In the genomic region with DNA sequence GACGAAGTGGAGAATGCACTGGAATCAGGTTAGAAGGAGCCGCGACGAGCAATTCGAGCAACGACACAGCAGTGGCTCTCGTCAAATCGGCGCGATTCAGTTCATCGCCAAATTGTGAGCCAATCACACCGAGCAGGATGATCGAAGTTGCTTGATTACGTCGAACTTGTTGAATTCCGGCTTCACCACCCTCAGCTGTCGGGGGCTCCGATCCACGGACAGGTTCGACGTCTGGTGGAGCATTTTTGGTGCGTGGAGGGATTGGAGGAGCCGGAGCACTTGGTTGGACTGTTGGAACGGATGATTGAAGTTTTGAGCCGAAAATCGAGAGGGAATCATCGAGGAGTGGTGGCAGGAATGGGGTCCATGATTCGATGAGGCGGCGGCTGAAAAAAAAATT, we compare ENCODE assay signal across 2 worm cellular contexts.
TF ChIP-seq lines count a peak whose summit lies in the region.

No protein-coding gene starts in this region.

TF ChIP-seq in whole organism, L4 larva, 104 proteins besides CTCF, POLR2A, EP300 and RAD21:
- TF ChIP-seq set-16 (GFP tag; IDR thresholded peaks at IDR 0.05; lab: Robert Waterston, UW) (peak; percentile 60), daf-8 (GFP tag; IDR thresholded peaks at IDR 0.05; lab: Robert Waterston, UW) (no peak)
TF ChIP-seq in whole organism, L4 larva: peak in this region for 1.

TF ChIP-seq in whole organism, young adult, 124 proteins besides CTCF, POLR2A, EP300 and RAD21:
- peak; percentile 60; the same call in 1 of the 2 replicates for TF ChIP-seq zfh-2 (GFP tag; conservative IDR thresholded peaks at IDR 0.05; lab: Robert Waterston, UW)
- no peak for TF ChIP-seq pha-4 (tag; optimal IDR thresholded peaks at IDR 0.05; lab: Kevin White, UChicago)
